Fruit fly (Drosophila melanogaster): Measurements from ENCODE around the gene mTTF.

Gene mTTF

DNA sequence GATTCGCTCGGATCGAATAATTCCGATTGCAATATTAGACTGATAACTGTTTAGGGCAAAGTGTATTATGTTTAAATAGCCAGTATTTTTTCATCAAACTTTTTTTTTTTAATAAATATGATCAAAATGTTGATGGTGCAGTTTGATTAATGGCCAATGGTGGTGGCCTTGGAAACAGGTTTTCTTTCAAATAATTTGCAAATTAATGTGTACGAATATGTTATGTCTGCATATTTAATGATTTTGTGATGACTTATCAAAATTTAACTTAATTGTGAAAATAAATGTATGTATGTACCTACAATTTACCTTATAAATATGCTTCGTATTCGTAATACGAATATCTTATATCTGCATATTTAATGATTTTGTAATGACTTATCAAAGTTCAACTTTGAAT lies 12.7 kb upstream of the mTTF start:
- no peak for TF ChIP-seq CG12768 (GFP tag; optimal IDR thresholded peaks at IDR 0.05)
- TF ChIP-seq Hr96 (GFP tag; optimal IDR thresholded peaks at IDR 0.05): no peak
- peak; percentile 96 for TF ChIP-seq tj (GFP tag; optimal IDR thresholded peaks at IDR 0.05)

DNA sequence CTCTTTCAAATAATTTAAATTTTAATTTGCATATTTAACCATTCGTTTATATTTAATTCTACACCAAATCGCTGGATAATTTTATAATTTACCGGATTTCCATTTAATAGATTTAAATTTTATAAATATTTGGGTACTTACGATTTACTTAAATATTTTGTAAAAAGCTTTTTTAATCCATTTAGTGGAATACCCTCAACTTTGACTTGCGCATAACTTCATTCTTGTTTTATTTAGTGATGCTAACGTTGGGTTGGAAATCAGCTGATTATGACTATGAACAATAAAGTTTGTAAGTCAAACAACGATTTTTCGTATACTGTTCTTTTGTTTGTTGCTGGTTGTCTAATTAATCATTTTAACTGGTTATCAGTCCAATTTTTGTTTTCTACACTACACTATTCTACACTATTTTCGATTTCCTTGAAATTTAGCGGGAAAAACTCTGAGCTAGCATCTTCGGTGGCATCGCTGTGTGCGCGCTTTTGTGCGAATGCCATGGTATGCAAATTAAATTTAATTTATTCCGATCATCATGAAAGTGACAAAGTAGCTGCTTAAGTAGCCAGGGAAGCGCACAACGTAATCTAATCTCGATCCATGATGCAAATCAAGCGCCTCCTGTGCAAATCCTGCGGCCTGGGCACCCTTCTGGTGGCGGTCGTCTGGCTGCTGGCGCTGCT lies 10.3 kb upstream of the mTTF start, which contains the start of gene Pgant35A:
Pgant35A (plus strand) TSS at position 473 of the 683 bp plus-strand sequence.
- no peak for TF ChIP-seq CG14711 (tag; optimal IDR thresholded peaks at IDR 0.05)
- no peak for TF ChIP-seq toe (GFP tag; optimal IDR thresholded peaks at IDR 0.05)
- peak; percentile 1 for TF ChIP-seq pad (GFP tag; optimal IDR thresholded peaks at IDR 0.05)
- peak; percentile 17 for TF ChIP-seq tj (GFP tag; optimal IDR thresholded peaks at IDR 0.05)
- peak; percentile 13 for TF ChIP-seq CG11617 (GFP tag; optimal IDR thresholded peaks at IDR 0.05)
- TF ChIP-seq cnc (optimal IDR thresholded peaks at IDR 0.05): no peak
- TF ChIP-seq CG33017 (tag; optimal IDR thresholded peaks at IDR 0.05): peak; percentile 54
- peak; percentile 22 for TF ChIP-seq Mnt (GFP tag; optimal IDR thresholded peaks at IDR 0.05)
- TF ChIP-seq CG7045 (GFP tag; optimal IDR thresholded peaks at IDR 0.05): no peak
- no peak for TF ChIP-seq cic (GFP tag; optimal IDR thresholded peaks at IDR 0.05)
- peak; percentile 36 for TF ChIP-seq Crg-1 (GFP tag; optimal IDR thresholded peaks at IDR 0.05)
- TF ChIP-seq CG7101 (tag; optimal IDR thresholded peaks at IDR 0.05): peak; percentile 46

DNA sequence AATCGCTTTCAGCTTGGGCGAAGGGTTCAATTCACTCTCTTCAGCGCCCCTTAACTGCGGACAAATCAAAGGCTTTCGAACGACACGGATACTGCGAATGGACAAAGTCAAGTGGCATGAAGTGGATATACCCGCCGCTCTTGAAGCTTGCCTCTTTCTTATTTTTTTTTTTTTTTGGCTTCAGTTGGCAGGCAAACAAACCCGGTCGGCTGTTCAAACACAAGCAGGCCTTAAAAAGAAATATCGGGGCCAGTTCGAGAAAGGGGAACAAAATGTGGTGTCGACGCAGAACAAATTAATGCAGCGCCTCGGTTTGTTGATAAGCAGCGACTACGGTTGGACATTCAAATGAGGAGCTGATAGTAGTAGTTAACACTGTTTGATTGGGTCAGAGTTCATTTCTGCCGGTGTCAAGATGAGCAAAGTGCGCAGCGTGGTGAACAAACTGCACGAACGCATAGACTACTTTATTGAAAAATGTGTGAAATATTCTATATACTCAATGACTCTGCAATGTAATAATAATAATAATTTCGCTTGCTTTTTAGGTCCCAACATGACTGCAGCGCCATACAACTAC lies 8.3 kb upstream of the mTTF start:
- no peak for TF ChIP-seq CG7101 (tag; optimal IDR thresholded peaks at IDR 0.05)
- TF ChIP-seq Clk (GFP tag; optimal IDR thresholded peaks at IDR 0.05): no peak
- no peak for TF ChIP-seq CG5204 (GFP tag; optimal IDR thresholded peaks at IDR 0.05)
- no peak for TF ChIP-seq Mnt (GFP tag; optimal IDR thresholded peaks at IDR 0.05)
- no peak for TF ChIP-seq pad (GFP tag; optimal IDR thresholded peaks at IDR 0.05)
- no peak for TF ChIP-seq Hr96 (GFP tag; optimal IDR thresholded peaks at IDR 0.05)
- no peak for TF ChIP-seq cnc (optimal IDR thresholded peaks at IDR 0.05)

DNA sequence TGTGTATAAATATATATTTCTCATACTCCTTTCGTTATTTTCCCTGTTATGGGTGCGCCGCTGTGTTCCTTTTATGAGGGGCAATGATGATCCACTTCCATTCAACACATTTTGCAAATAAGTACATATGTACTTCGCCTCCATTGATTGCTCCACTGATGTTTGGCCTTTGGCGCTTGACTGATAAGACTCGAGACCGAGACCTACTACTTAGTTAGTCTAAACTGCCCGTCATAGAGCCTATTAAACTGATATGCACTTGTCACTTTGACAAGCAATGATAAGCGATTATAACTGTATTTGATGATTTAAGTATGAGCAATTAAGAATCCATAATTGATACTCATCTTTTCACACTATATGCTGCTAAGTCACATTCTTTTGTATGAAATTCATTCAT lies 7.7 kb upstream of the mTTF start:
- TF ChIP-seq cic (GFP tag; optimal IDR thresholded peaks at IDR 0.05) (peak; percentile 83), cnc (optimal IDR thresholded peaks at IDR 0.05) (peak in 1 of 2 experiments; percentile 5), CG12768 (GFP tag; optimal IDR thresholded peaks at IDR 0.05) (no peak), toe (GFP tag; optimal IDR thresholded peaks at IDR 0.05) (no peak)

DNA sequence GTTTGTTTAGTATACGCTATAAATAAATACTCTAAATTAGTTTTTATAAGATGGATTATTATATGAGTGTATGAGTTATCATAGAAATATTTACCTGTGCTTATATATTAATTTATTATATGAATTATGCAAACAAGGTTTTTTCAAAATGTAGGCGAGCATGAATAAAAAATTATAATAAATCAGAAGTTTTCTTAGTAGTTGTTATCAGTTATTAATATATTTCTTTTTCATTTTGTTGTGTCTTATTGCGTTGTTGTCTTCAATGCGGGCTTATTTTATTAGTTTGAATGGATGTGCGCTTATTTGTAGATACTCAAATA lies 7.2 kb upstream of the mTTF start:
- TF ChIP-seq CG7045 (GFP tag; optimal IDR thresholded peaks at IDR 0.05) (no peak), Hr96 (GFP tag; optimal IDR thresholded peaks at IDR 0.05) (no peak), Crg-1 (GFP tag; optimal IDR thresholded peaks at IDR 0.05) (no peak), Mnt (GFP tag; optimal IDR thresholded peaks at IDR 0.05) (no peak), CG14711 (tag; optimal IDR thresholded peaks at IDR 0.05) (no peak), CG7101 (tag; optimal IDR thresholded peaks at IDR 0.05) (no peak), bab1 (GFP tag; optimal IDR thresholded peaks at IDR 0.05) (no peak)

DNA sequence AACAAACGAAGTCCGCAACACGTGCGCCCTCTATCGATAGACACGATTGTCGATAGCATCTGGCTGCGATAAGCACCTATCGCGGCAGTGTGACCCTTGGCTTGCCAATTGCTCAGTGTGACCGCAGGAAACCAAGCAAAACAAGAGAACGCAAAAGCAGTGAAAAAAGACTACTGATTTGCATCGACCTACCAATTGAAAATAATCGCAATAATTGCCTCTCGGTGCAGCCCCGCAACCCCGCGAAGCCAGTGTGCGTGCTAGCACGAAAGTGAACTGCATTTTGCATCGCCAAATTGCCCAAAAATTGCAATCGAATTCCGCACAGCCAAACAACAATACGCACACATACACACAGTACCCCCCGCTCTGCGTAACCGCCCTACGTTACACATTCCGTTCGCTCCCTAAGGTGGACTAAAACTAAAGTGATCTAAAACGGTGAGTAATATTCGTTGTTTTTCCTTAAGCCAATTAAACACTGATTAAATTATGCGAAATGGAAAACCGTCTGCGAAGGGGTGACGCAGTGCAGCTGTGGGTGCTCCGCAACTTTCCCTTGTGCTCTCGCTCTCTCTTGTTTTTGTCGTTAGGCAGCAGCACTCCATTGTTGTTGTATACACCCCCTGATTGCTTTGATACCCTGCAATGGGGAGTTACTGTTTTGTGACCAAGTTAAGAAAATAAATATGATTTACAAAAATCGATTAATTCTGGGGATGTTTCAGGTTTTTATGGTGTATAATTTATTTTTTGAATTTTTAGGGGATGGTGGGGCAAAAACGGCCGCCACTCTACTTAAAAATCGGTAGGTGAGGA lies 6.7 kb upstream of the mTTF start, which contains the start of gene Rab14:
Rab14 (plus strand) TSS at position 113 of the 819 bp plus-strand sequence.
- peak; percentile 94 for TF ChIP-seq kay (GFP tag; ENCODE audit: borderline replicate concordance)
- no peak for TF ChIP-seq cnc (optimal IDR thresholded peaks at IDR 0.05)
- TF ChIP-seq CG5204 (GFP tag; optimal IDR thresholded peaks at IDR 0.05): peak; percentile 76
- TF ChIP-seq toe (GFP tag; optimal IDR thresholded peaks at IDR 0.05): peak; percentile 39
- TF ChIP-seq Hr96 (GFP tag; optimal IDR thresholded peaks at IDR 0.05): peak; percentile 58
- peak; percentile 46 for TF ChIP-seq bab1 (GFP tag; optimal IDR thresholded peaks at IDR 0.05)
- TF ChIP-seq CG11617 (GFP tag; optimal IDR thresholded peaks at IDR 0.05): peak; percentile 75
- peak; percentile 49 for TF ChIP-seq Clk (GFP tag; optimal IDR thresholded peaks at IDR 0.05)
- TF ChIP-seq CG1620 (GFP tag; optimal IDR thresholded peaks at IDR 0.05): peak; percentile 40
- TF ChIP-seq Mnt (GFP tag; optimal IDR thresholded peaks at IDR 0.05): peak; percentile 100
- no peak for TF ChIP-seq ovo (GFP tag; optimal IDR thresholded peaks at IDR 0.05)
- TF ChIP-seq Crg-1 (GFP tag; optimal IDR thresholded peaks at IDR 0.05): peak; percentile 33
- TF ChIP-seq pad (GFP tag; optimal IDR thresholded peaks at IDR 0.05): peak; percentile 56
- peak; percentile 87 for TF ChIP-seq CG33017 (tag; optimal IDR thresholded peaks at IDR 0.05)
- TF ChIP-seq CG7101 (tag; optimal IDR thresholded peaks at IDR 0.05): peak; percentile 82
- TF ChIP-seq CG7045 (GFP tag; optimal IDR thresholded peaks at IDR 0.05): peak; percentile 77
- TF ChIP-seq CG14711 (tag; optimal IDR thresholded peaks at IDR 0.05): peak; percentile 59
- TF ChIP-seq tj (GFP tag; optimal IDR thresholded peaks at IDR 0.05): peak; percentile 40
- TF ChIP-seq cic (GFP tag; optimal IDR thresholded peaks at IDR 0.05): peak; percentile 49
- TF ChIP-seq CG12768 (GFP tag; optimal IDR thresholded peaks at IDR 0.05): peak; percentile 70
